Fruit fly (Drosophila melanogaster): ENCODE measurements around the gene nac.

The nac gene

dm6 chr3R:8285727-8286344 is 18.0 kb downstream of the nac start:
- TF ChIP-seq CG8478 (optimal IDR thresholded peaks at IDR 0.05) (no peak), Dll (optimal IDR thresholded peaks at IDR 0.05) (no peak), psq (optimal IDR thresholded peaks at IDR 0.05) (no peak), usp (GFP tag; optimal IDR thresholded peaks at IDR 0.05) (no peak), pan (optimal IDR thresholded peaks at IDR 0.05) (no peak), EcR (GFP tag; optimal IDR thresholded peaks at IDR 0.05) (no peak)

- TF ChIP-seq pan (optimal IDR thresholded peaks at IDR 0.05) (no peak), CG8478 (optimal IDR thresholded peaks at IDR 0.05) (no peak), EcR (GFP tag; optimal IDR thresholded peaks at IDR 0.05) (no peak), usp (GFP tag; optimal IDR thresholded peaks at IDR 0.05) (no peak), psq (optimal IDR thresholded peaks at IDR 0.05) (no peak), Dll (optimal IDR thresholded peaks at IDR 0.05) (no peak)
These were observed 19.6 kb downstream of the nac start for dm6 chr3R:8284234-8284633.

dm6 chr3R:8282727-8283126 is 21.1 kb downstream of the nac start:
- no peak for TF ChIP-seq psq (optimal IDR thresholded peaks at IDR 0.05)
- TF ChIP-seq EcR (GFP tag; optimal IDR thresholded peaks at IDR 0.05): no peak
- no peak for TF ChIP-seq Dll (optimal IDR thresholded peaks at IDR 0.05)
- no peak for TF ChIP-seq usp (GFP tag; optimal IDR thresholded peaks at IDR 0.05)
- no peak for TF ChIP-seq CG8478 (optimal IDR thresholded peaks at IDR 0.05)
- no peak for TF ChIP-seq pan (optimal IDR thresholded peaks at IDR 0.05)

dm6 chr3R:8279970-8280369 is 23.9 kb downstream of the nac start:
- TF ChIP-seq Dll (optimal IDR thresholded peaks at IDR 0.05): no peak
- no peak for TF ChIP-seq usp (GFP tag; optimal IDR thresholded peaks at IDR 0.05)
- no peak for TF ChIP-seq pan (optimal IDR thresholded peaks at IDR 0.05)
- no peak for TF ChIP-seq psq (optimal IDR thresholded peaks at IDR 0.05)
- TF ChIP-seq EcR (GFP tag; optimal IDR thresholded peaks at IDR 0.05): no peak
- no peak for TF ChIP-seq CG8478 (optimal IDR thresholded peaks at IDR 0.05)

- TF ChIP-seq CG8478 (optimal IDR thresholded peaks at IDR 0.05): no peak
- no peak for TF ChIP-seq psq (optimal IDR thresholded peaks at IDR 0.05)
- no peak for TF ChIP-seq Dll (optimal IDR thresholded peaks at IDR 0.05)
- no peak for TF ChIP-seq EcR (GFP tag; optimal IDR thresholded peaks at IDR 0.05)
- no peak for TF ChIP-seq usp (GFP tag; optimal IDR thresholded peaks at IDR 0.05)
These were observed 26.1 kb downstream of the nac start, which contains the start of gene ato for dm6 chr3R:8277494-8278293. Gene ato (plus strand): TSS chr3R:8278052.

dm6 chr3R:8275031-8275430 is 28.8 kb downstream of the nac start:
- TF ChIP-seq CG8478 (optimal IDR thresholded peaks at IDR 0.05): no peak
- TF ChIP-seq psq (optimal IDR thresholded peaks at IDR 0.05): no peak
- no peak for TF ChIP-seq usp (GFP tag; optimal IDR thresholded peaks at IDR 0.05)
- no peak for TF ChIP-seq EcR (GFP tag; optimal IDR thresholded peaks at IDR 0.05)
- no peak for TF ChIP-seq pan (optimal IDR thresholded peaks at IDR 0.05)
- no peak for TF ChIP-seq Dll (optimal IDR thresholded peaks at IDR 0.05)

dm6 chr3R:8272573-8273165 is 31.2 kb downstream of the nac start:
- TF ChIP-seq Dll (optimal IDR thresholded peaks at IDR 0.05) (no peak), EcR (GFP tag; optimal IDR thresholded peaks at IDR 0.05) (no peak), CG8478 (optimal IDR thresholded peaks at IDR 0.05) (no peak), pan (optimal IDR thresholded peaks at IDR 0.05) (no peak), psq (optimal IDR thresholded peaks at IDR 0.05) (no peak), usp (GFP tag; optimal IDR thresholded peaks at IDR 0.05) (no peak)

dm6 chr3R:8269740-8270139 is 34.1 kb downstream of the nac start, which contains the start of gene CG9630:
Gene CG9630 (minus strand): TSS chr3R:8269896.
- TF ChIP-seq EcR (GFP tag; optimal IDR thresholded peaks at IDR 0.05) (no peak), usp (GFP tag; optimal IDR thresholded peaks at IDR 0.05) (no peak), psq (optimal IDR thresholded peaks at IDR 0.05) (no peak), pan (optimal IDR thresholded peaks at IDR 0.05) (no peak), Dll (optimal IDR thresholded peaks at IDR 0.05) (no peak), CG8478 (optimal IDR thresholded peaks at IDR 0.05) (no peak)

dm6 chr3R:8264302-8265080 is 39.3 kb downstream of the nac start, which contains the start of the genes RPA1 and Mcm2:
Gene RPA1 (minus strand): TSS chr3R:8264451.
Gene Mcm2 (plus strand): TSS chr3R:8264970.
- TF ChIP-seq pan (optimal IDR thresholded peaks at IDR 0.05): no peak
- TF ChIP-seq usp (GFP tag; optimal IDR thresholded peaks at IDR 0.05): no peak
- TF ChIP-seq EcR (GFP tag; optimal IDR thresholded peaks at IDR 0.05): no peak
- TF ChIP-seq CG8478 (optimal IDR thresholded peaks at IDR 0.05): no peak
- no peak for TF ChIP-seq psq (optimal IDR thresholded peaks at IDR 0.05)
- TF ChIP-seq Dll (optimal IDR thresholded peaks at IDR 0.05): no peak

- TF ChIP-seq CG8478 (optimal IDR thresholded peaks at IDR 0.05) (no peak), pan (optimal IDR thresholded peaks at IDR 0.05) (no peak), usp (GFP tag; optimal IDR thresholded peaks at IDR 0.05) (no peak), EcR (GFP tag; optimal IDR thresholded peaks at IDR 0.05) (no peak), Dll (optimal IDR thresholded peaks at IDR 0.05) (no peak), psq (optimal IDR thresholded peaks at IDR 0.05) (no peak)
These were observed 42.2 kb downstream of the nac start for dm6 chr3R:8261634-8262033.

- no peak for TF ChIP-seq EcR (GFP tag; optimal IDR thresholded peaks at IDR 0.05)
- TF ChIP-seq Dll (optimal IDR thresholded peaks at IDR 0.05): no peak
- no peak for TF ChIP-seq CG8478 (optimal IDR thresholded peaks at IDR 0.05)
- TF ChIP-seq pan (optimal IDR thresholded peaks at IDR 0.05): no peak
- no peak for TF ChIP-seq usp (GFP tag; optimal IDR thresholded peaks at IDR 0.05)
- TF ChIP-seq psq (optimal IDR thresholded peaks at IDR 0.05): no peak
These were observed 47.8 kb downstream of the nac start for dm6 chr3R:8256040-8256439.
